Worm (Caenorhabditis elegans): ENCODE measurements around the gene sod-5.

Gene sod-5

DNA sequence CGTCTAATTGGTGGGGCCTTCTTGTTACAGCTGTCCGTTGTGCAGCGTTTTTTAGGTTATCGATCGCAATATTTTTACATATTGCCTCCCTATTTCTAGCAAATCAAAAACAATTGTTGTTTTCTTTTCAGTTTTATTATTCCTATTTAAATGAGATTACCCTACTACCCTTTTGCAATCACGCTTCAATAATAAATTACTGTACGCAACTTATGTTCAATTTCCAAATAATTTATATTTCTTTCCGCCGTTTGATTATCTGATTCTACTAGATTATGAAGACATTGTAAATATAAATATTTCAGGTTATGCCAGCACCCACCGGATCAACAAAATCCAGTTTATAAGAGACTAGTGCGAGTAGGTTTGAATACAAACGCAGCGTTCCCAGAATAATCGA is 12.1 kb upstream of the sod-5 start, which contains the start of gene ZK430.5:
ZK430.5 (plus strand) TSS at position 301 of the 400 bp plus-strand sequence.
- no peak for TF ChIP-seq sptf-2 (GFP tag; optimal IDR thresholded peaks at IDR 0.05)
- no peak for TF ChIP-seq ztf-26 (tag; optimal IDR thresholded peaks at IDR 0.05)
- no peak for TF ChIP-seq K11D2.4 (GFP tag; IDR thresholded peaks at IDR 0.05)
- no peak for TF ChIP-seq T07F8.4 (tag; optimal IDR thresholded peaks at IDR 0.05)
- TF ChIP-seq C06A6.2 (GFP tag; conservative IDR thresholded peaks at IDR 0.05), result no peak
- no peak for TF ChIP-seq attf-5 (GFP tag; optimal IDR thresholded peaks at IDR 0.05)
- no peak for TF ChIP-seq ccch-3 (GFP tag; optimal IDR thresholded peaks at IDR 0.05)
- TF ChIP-seq zim-3 (tag; optimal IDR thresholded peaks at IDR 0.05), result no peak
- TF ChIP-seq aptf-2 (GFP tag; conservative IDR thresholded peaks at IDR 0.05), result no peak
- TF ChIP-seq T26A5.8 (tag; optimal IDR thresholded peaks at IDR 0.05), result no peak
- no peak for TF ChIP-seq lin-40 (tag; optimal IDR thresholded peaks at IDR 0.05)
- TF ChIP-seq hrde-1 (tag; optimal IDR thresholded peaks at IDR 0.05; ENCODE audit: borderline replicate concordance), result no peak
- TF ChIP-seq let-526 (GFP tag; IDR thresholded peaks at IDR 0.05), result no peak
- TF ChIP-seq akir-1 (GFP tag; optimal IDR thresholded peaks at IDR 0.05), result no peak
- TF ChIP-seq Y67H2A.10 (GFP tag; conservative IDR thresholded peaks at IDR 0.05), result no peak
- no peak for TF ChIP-seq let-607 (tag; optimal IDR thresholded peaks at IDR 0.05)

- TF ChIP-seq nfyb-1 (GFP tag; IDR thresholded peaks at IDR 0.05), result peak; percentile 63; the same call in 1 of the 2 replicates
- TF ChIP-seq nhr-80 (tag; optimal IDR thresholded peaks at IDR 0.05), result no peak
These were observed 7.8 kb upstream of the sod-5 start for ce11 chrII:4409650-4410049.

- TF ChIP-seq Y95B8A.8 (GFP tag; IDR thresholded peaks at IDR 0.05), result 0 out of 2 replicates have a peak, but pooled peaks have one; percentile 28
- TF ChIP-seq nhr-179 (tag; optimal IDR thresholded peaks at IDR 0.05), result no peak
- TF ChIP-seq F37B4.10 (GFP tag; IDR thresholded peaks at IDR 0.05), result no peak
- TF ChIP-seq F39B2.1 (GFP tag; IDR thresholded peaks at IDR 0.05), result no peak
- TF ChIP-seq ztf-18 (tag; optimal IDR thresholded peaks at IDR 0.05), result no peak
- no peak for TF ChIP-seq ztf-28 (GFP tag; IDR thresholded peaks at IDR 0.05)
- TF ChIP-seq lsy-27 (tag; optimal IDR thresholded peaks at IDR 0.05; ENCODE audit: borderline replicate concordance, insufficient read depth), result no peak
These were observed 2.5 kb downstream of the sod-5 start, which contains the start of gene bpnt-1 for ce11 chrII:4419956-4420355. bpnt-1 (plus strand) TSS chrII:4420256.

- TF ChIP-seq lsl-1 (GFP tag; optimal IDR thresholded peaks at IDR 0.05) (peak; percentile 5), gei-17 (GFP tag; optimal IDR thresholded peaks at IDR 0.05) (no peak), ZK185.1 (tag; optimal IDR thresholded peaks at IDR 0.05; ENCODE audit: poor library complexity, severe bottlenecking) (no peak), madf-6 (GFP tag; IDR thresholded peaks at IDR 0.05) (peak; percentile 46; the same call in 1 of the 2 replicates), mxl-1 (tag; optimal IDR thresholded peaks at IDR 0.05) (no peak), attf-3 (GFP tag; conservative IDR thresholded peaks at IDR 0.05) (no peak), sptf-2 (GFP tag; optimal IDR thresholded peaks at IDR 0.05) (no peak), zim-3 (tag; optimal IDR thresholded peaks at IDR 0.05) (no peak)
These were observed 7.4 kb downstream of the sod-5 start, which contains the start of the genes dcaf-13 and toe-1 for ce11 chrII:4424807-4425206. dcaf-13 (minus strand) TSS chrII:4424902. toe-1 (plus strand) TSS chrII:4425167.

DNA sequence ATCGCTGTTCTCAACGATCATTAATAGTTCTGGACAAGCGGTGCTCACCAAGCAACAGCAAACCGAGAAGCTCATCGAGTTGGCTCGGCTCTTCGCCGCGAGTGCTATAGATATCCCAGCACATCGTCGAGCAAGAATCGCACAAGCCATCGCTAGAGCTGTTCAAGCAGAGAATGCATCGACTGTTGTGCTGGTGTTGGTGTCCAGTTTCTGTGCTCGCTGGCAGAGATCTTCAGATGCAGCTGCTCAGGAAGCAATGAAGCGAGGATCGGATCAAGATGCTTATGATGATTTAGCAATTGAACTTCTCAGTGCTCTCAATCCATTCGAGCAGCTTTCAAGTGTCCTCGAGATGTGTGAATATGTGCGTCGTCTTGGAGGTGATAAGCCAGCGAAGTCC is 10.7 kb downstream of the sod-5 start:
- TF ChIP-seq zim-3 (tag; optimal IDR thresholded peaks at IDR 0.05) (no peak), ztf-25 (GFP tag; IDR thresholded peaks at IDR 0.05) (no peak), F33H1.4 (GFP tag; IDR thresholded peaks at IDR 0.05) (no peak), cebp-1 (GFP tag; IDR thresholded peaks at IDR 0.05) (no peak), cebp-1 (tag; optimal IDR thresholded peaks at IDR 0.05) (no peak), Y53F4B.3 (GFP tag; IDR thresholded peaks at IDR 0.05) (no peak), madf-8 (GFP tag; conservative IDR thresholded peaks at IDR 0.05) (0 out of 2 replicates have a peak, but pooled peaks have one; percentile 11), nfyb-1 (GFP tag; IDR thresholded peaks at IDR 0.05) (no peak), egl-44 (GFP tag; IDR thresholded peaks at IDR 0.05) (no peak), snpc-1.1 (tag; optimal IDR thresholded peaks at IDR 0.05; ENCODE audit: insufficient read depth) (no peak), lin-26 (GFP tag; IDR thresholded peaks at IDR 0.05) (no peak), die-1 (tag; optimal IDR thresholded peaks at IDR 0.05) (no peak), repo-1 (tag; optimal IDR thresholded peaks at IDR 0.05) (no peak), zfh-2 (GFP tag; conservative IDR thresholded peaks at IDR 0.05) (0 out of 2 replicates have a peak, but pooled peaks have one; percentile 35)
